Worm (Caenorhabditis elegans) whole organism, L2 larva: ENCODE measurements around the gene F52E1.14.
"Not testable (repeated sequence)": the region's sequence is repeated elsewhere in the genome, so short reads cannot be mapped to it uniquely, and the experiment has no call there.

ENCODE experiments used
- C34F6.9 ChIP-seq: fragments of 150-350 bp; optimal IDR thresholded peaks from 2 replicates; lab custom pipeline; 2014; ENCODE audit warnings: missing biosample characterization, missing genetic modification characterization
- F13H6.1 ChIP-seq: sonication (generic microtip); optimal IDR thresholded peaks from 2 replicates; lab custom pipeline; 2016; ENCODE audit warnings: missing genetic modification characterization, missing compliant biosample characterization
- elt-3 ChIP-seq: sonication (generic microtip); optimal IDR thresholded peaks from 2 replicates; lab custom pipeline; 2017; ENCODE audit warnings: missing biosample characterization, missing genetic modification characterization
- mdl-1 ChIP-seq, 2 experiments: fragments of 150-350 bp in 1 of 2; sonication (generic microtip) in 1 of 2; optimal IDR thresholded peaks; 2 replicates each; lab custom pipeline; 2017; ENCODE audit warnings: missing biosample characterization in 2 of 2, missing genetic modification characterization in 2 of 2
- nhr-237 ChIP-seq: fragments of 150-350 bp; optimal IDR thresholded peaks from 2 replicates; lab custom pipeline; 2014; ENCODE audit warnings: missing biosample characterization, missing genetic modification characterization
- unc-62 ChIP-seq: fragments of 150-350 bp; optimal IDR thresholded peaks from 2 replicates; lab custom pipeline; 2014; ENCODE audit warnings: missing biosample characterization, missing genetic modification reagents, missing genetic modification characterization
- zag-1 ChIP-seq: fragments of 150-350 bp; optimal IDR thresholded peaks from 2 replicates; lab custom pipeline; 2014; ENCODE audit warnings: missing biosample characterization, missing genetic modification characterization
- ztf-1 ChIP-seq: fragments of 200-800 bp; sonication (Bioruptor generic); conservative IDR thresholded peaks from 2 replicates; pipeline ENCODE4 v1.3.6; 2022; ENCODE audit warnings: missing genetic modification characterization, missing compliant biosample characterization

ce11 chrV:8340924-8341323, 42.8 kb upstream of the F52E1.14 start, which contains the start of gene C08D8.7:
- not testable (repeated sequence) for TF ChIP-seq unc-62 (GFP tag; lab: Kevin White, UChicago); mdl-1 (tag; optimal IDR thresholded peaks at IDR 0.05; lab: Kevin White, UChicago); F13H6.1 (tag; lab: Kevin White, UChicago); zag-1 (tag; lab: Kevin White, UChicago); nhr-237 (tag; lab: Kevin White, UChicago); ztf-1; C34F6.9 (tag; lab: Kevin White, UChicago); elt-3
